Fruit fly (Drosophila melanogaster) whole organism, pupa: ENCODE results near the gene Xrp1.

ENCODE experiments used
- CG4496 ChIP-seq: fragments of 200-800 bp; sonication (Bioruptor generic); IDR thresholded peaks from 3 replicates; pipeline ENCODE4 v1.3.6; 2022; ENCODE audit warnings: missing biosample characterization, missing genetic modification characterization
- gl ChIP-seq: fragments of 200-800 bp; sonication (Bioruptor generic); optimal IDR thresholded peaks from 2 replicates; lab custom pipeline; 2018; ENCODE audit warnings: missing biosample characterization, mild to moderate bottlenecking, missing genetic modification characterization

DNA sequence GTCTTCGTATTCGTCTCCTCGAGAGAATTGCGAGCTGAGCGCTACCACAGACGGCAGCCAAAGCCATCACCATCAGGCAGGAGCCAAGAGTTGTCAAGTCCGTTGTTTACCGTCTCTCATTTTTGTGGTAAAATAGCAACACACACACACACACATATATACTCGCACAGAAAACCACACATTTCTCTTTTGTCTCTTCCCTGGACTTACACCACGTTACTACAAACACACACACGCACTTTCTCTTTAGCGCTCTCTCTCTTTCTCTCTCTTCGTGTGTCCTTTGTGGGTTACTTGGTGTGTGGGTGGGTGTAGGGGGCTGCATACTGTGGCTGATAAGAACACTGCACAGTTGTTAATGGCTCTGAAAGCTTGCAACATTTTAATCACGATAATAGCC lies 17.0 kb downstream of the Xrp1 start:
- TF ChIP-seq CG4496 (GFP tag; lab: Robert Waterston, UW) (no peak), gl (no peak)
